Fruit fly (Drosophila melanogaster) whole organism, adult: ENCODE measurements around the gene CG3246.
A peak's percentile ranks its signal among the peaks of the same experiment; 100 is the strongest.

Experiments used
- CG11617 ChIP-seq: fragments of 200-800 bp; sonication (Bioruptor generic); optimal IDR thresholded peaks from 2 replicates; lab custom pipeline; 2017; ENCODE audit warnings: mild to moderate bottlenecking, missing biosample characterization, missing genetic modification reagents, missing genetic modification characterization
- CG12768 ChIP-seq: fragments of 200-800 bp; sonication (Bioruptor generic); optimal IDR thresholded peaks from 2 replicates; lab custom pipeline; 2017; ENCODE audit warnings: missing biosample characterization, missing genetic modification characterization, mild to moderate bottlenecking, moderate library complexity, missing genetic modification reagents
- CG14711 ChIP-seq: fragments of 200-800 bp; sonication (Bioruptor generic); optimal IDR thresholded peaks from 2 replicates; lab custom pipeline; 2018; ENCODE audit warnings: missing biosample characterization, mild to moderate bottlenecking, missing genetic modification characterization, moderate library complexity
- CG1620 ChIP-seq: fragments of 200-800 bp; sonication (Bioruptor generic); optimal IDR thresholded peaks from 2 replicates; lab custom pipeline; 2016; ENCODE audit warnings: missing biosample characterization, missing genetic modification characterization
- CG33017 ChIP-seq: fragments of 200-800 bp; sonication (Bioruptor generic); optimal IDR thresholded peaks from 2 replicates; lab custom pipeline; 2018; ENCODE audit warnings: missing biosample characterization, mild to moderate bottlenecking, missing genetic modification characterization, moderate library complexity
- CG5204 ChIP-seq: fragments of 200-800 bp; sonication (Bioruptor generic); optimal IDR thresholded peaks from 2 replicates; lab custom pipeline; 2016; ENCODE audit warnings: missing biosample characterization, missing genetic modification characterization
- CG7045 ChIP-seq: fragments of 200-800 bp; sonication (Bioruptor generic); optimal IDR thresholded peaks from 2 replicates; lab custom pipeline; 2017; ENCODE audit warnings: missing biosample characterization, mild to moderate bottlenecking, missing genetic modification characterization
- CG7101 ChIP-seq: fragments of 200-800 bp; sonication (Bioruptor generic); optimal IDR thresholded peaks from 2 replicates; lab custom pipeline; 2018; ENCODE audit warnings: missing biosample characterization, mild to moderate bottlenecking, missing genetic modification characterization, moderate library complexity
- Clk ChIP-seq: fragments of 200-800 bp; sonication (Bioruptor generic); optimal IDR thresholded peaks from 2 replicates; lab custom pipeline; 2017; ENCODE audit warnings: missing biosample characterization, missing genetic modification characterization
- Crg-1 ChIP-seq: fragments of 200-800 bp; sonication (Bioruptor generic); optimal IDR thresholded peaks from 2 replicates; lab custom pipeline; 2016; ENCODE audit warnings: missing biosample characterization, missing genetic modification characterization
- Hr96 ChIP-seq: fragments of 200-800 bp; sonication (Bioruptor generic); optimal IDR thresholded peaks from 2 replicates; lab custom pipeline; 2016; ENCODE audit warnings: missing biosample characterization, missing genetic modification characterization
- Mnt ChIP-seq: fragments of 200-800 bp; sonication (Bioruptor generic); optimal IDR thresholded peaks from 2 replicates; lab custom pipeline; 2016; ENCODE audit warnings: missing biosample characterization, mild to moderate bottlenecking, missing genetic modification characterization
- bab1 ChIP-seq: fragments of 200-800 bp; sonication (Bioruptor generic); optimal IDR thresholded peaks from 3 replicates; lab custom pipeline; 2019; ENCODE audit warnings: missing biosample characterization, mild to moderate bottlenecking, missing genetic modification characterization, moderate library complexity
- cic ChIP-seq: fragments of 200-800 bp; sonication (Bioruptor generic); optimal IDR thresholded peaks from 2 replicates; lab custom pipeline; 2017; ENCODE audit warnings: missing biosample characterization, mild to moderate bottlenecking, missing genetic modification characterization, moderate library complexity
- cnc ChIP-seq, 2 experiments: fragments of >200 bp; optimal IDR thresholded peaks; 2 replicates each; lab custom pipeline; 2017
- kay ChIP-seq: fragments of 200-800 bp; sonication (Bioruptor generic); peaks from one replicate; lab custom pipeline; 2016; ENCODE audit warnings: missing biosample characterization, missing genetic modification characterization, borderline replicate concordance
- ovo ChIP-seq: fragments of 200-800 bp; sonication (Bioruptor generic); optimal IDR thresholded peaks from 2 replicates; lab custom pipeline; 2016; ENCODE audit warnings: missing biosample characterization, missing genetic modification characterization
- pad ChIP-seq: fragments of 200-800 bp; sonication (Bioruptor generic); optimal IDR thresholded peaks from 3 replicates; lab custom pipeline; 2017; ENCODE audit warnings: missing biosample characterization, missing genetic modification characterization, mild to moderate bottlenecking, moderate library complexity, missing genetic modification reagents
- tj ChIP-seq: fragments of 200-800 bp; sonication (Bioruptor generic); optimal IDR thresholded peaks from 3 replicates; lab custom pipeline; 2017; ENCODE audit warnings: missing biosample characterization, mild to moderate bottlenecking, missing genetic modification characterization, moderate library complexity
- toe ChIP-seq: fragments of 200-800 bp; sonication (Bioruptor generic); optimal IDR thresholded peaks from 2 replicates; lab custom pipeline; 2016; ENCODE audit warnings: missing biosample characterization, missing genetic modification characterization

CG3246 gene

DNA sequence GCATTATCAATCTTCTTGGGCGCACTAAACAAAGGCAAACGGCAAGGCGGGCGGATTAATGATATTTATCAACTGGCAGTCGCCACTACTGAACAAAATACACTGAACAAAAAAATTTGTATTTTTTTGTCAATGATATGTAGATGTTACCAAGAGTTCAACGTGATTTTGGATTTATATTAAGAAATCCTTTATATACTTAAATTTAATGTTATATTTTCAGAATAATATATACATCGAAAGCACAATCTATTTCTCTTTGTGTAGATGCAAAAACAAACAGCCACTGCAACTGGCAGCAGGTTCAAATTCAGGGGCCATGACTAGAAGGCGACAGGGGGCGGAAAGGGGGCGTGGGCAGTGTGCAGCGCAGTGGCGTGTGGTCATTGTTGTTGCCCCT is 21.0 kb upstream of the CG3246 start:
- TF ChIP-seq Mnt (GFP tag; lab: Kevin White, UChicago): no peak
- TF ChIP-seq CG7045: peak; percentile 40

- no peak for TF ChIP-seq CG14711 (tag; lab: Kevin White, UChicago)
Measured at dm6 chr2L:3482037-3482436, 20.3 kb upstream of the CG3246 start.

dm6 chr2L:3480443-3480839 is 18.7 kb upstream of the CG3246 start:
- TF ChIP-seq cic (GFP tag; lab: Kevin White, UChicago) (no peak), CG14711 (tag; lab: Kevin White, UChicago) (no peak), tj (GFP tag; lab: Kevin White, UChicago) (peak; percentile 38), CG1620 (GFP tag; lab: Kevin White, UChicago) (no peak), cnc (optimal IDR thresholded peaks at IDR 0.05; lab: Kevin White, UChicago) (no peak), ovo (GFP tag; lab: Kevin White, UChicago) (no peak), CG12768 (GFP tag; lab: Kevin White, UChicago) (peak; percentile 10), Crg-1 (GFP tag; lab: Kevin White, UChicago) (no peak), Hr96 (GFP tag; lab: Kevin White, UChicago) (no peak), kay (GFP tag; lab: Kevin White, UChicago) (peak; percentile 31), CG7045 (no peak)

DNA sequence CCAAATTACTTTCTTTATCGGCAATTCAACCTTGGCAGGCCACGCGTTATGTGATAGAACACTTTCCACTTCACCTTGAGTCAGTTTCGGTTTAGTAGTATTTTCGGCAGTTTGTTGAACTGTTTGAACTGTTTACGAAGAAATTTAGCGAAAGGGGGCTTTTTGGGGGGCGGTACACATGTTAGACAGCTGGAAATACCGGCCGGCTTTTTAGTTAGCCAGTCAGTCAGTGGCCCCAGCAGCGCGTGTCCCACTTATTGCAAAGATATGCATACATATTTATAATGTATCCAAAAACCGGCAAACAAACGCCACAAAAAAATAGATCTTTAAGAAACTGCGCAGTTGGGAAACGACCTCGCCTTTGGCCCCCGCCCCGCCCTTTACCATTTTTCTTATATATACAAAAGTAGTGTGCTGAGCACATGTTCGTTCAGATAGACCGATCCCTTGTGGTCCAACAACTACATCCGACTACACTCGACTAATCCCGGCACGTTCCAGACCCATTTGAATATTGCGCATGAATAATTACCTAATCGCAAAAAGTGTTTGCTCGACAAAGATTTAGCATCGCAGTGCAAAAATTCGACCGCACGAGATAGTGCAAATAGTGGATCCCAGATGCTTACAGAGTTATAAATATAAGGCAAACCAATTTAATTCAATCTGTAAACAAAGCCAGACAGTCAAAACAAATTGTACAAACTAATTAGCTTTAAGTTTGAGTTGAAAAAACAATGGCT is 18.1 kb upstream of the CG3246 start:
- TF ChIP-seq Mnt (GFP tag; lab: Kevin White, UChicago): peak; percentile 82
- peak; percentile 8 for TF ChIP-seq Clk (GFP tag; lab: Kevin White, UChicago)
- TF ChIP-seq CG5204: no peak
- TF ChIP-seq bab1 (GFP tag; lab: Kevin White, UChicago): no peak
- TF ChIP-seq CG14711 (tag; lab: Kevin White, UChicago): no peak
- peak; percentile 94 for TF ChIP-seq tj (GFP tag; lab: Kevin White, UChicago)
- TF ChIP-seq CG7045: no peak

dm6 chr2L:3478034-3478880 is 16.5 kb upstream of the CG3246 start, which contains the start of gene Thor:
TSS of gene Thor (plus strand) at chr2L:3478434.
- peak; percentile 83 for TF ChIP-seq tj (GFP tag; lab: Kevin White, UChicago)
- TF ChIP-seq Clk (GFP tag; lab: Kevin White, UChicago): peak; percentile 79
- peak; percentile 82 for TF ChIP-seq Hr96 (GFP tag; lab: Kevin White, UChicago)
- TF ChIP-seq Mnt (GFP tag; lab: Kevin White, UChicago): peak; percentile 87
- peak; percentile 37 for TF ChIP-seq CG14711 (tag; lab: Kevin White, UChicago)
- peak; percentile 68 for TF ChIP-seq CG7101 (tag; lab: Kevin White, UChicago)
- TF ChIP-seq CG12768 (GFP tag; lab: Kevin White, UChicago): peak; percentile 87
- TF ChIP-seq toe (GFP tag; lab: Kevin White, UChicago): peak; percentile 57
- peak; percentile 65 for TF ChIP-seq CG1620 (GFP tag; lab: Kevin White, UChicago)
- TF ChIP-seq Crg-1 (GFP tag; lab: Kevin White, UChicago): peak; percentile 83
- TF ChIP-seq bab1 (GFP tag; lab: Kevin White, UChicago): peak; percentile 73
- TF ChIP-seq CG11617: peak; percentile 75
- TF ChIP-seq kay (GFP tag; lab: Kevin White, UChicago): peak; percentile 99
- peak; percentile 96 for TF ChIP-seq cic (GFP tag; lab: Kevin White, UChicago)
- peak; percentile 82 for TF ChIP-seq ovo (GFP tag; lab: Kevin White, UChicago)
- TF ChIP-seq CG7045: peak; percentile 81
- TF ChIP-seq CG5204: peak; percentile 59
- TF ChIP-seq cnc (optimal IDR thresholded peaks at IDR 0.05; lab: Kevin White, UChicago): peak in 1 of 2 experiments; percentile 55
- TF ChIP-seq pad (GFP tag; lab: Kevin White, UChicago): peak; percentile 87
- peak; percentile 84 for TF ChIP-seq CG33017 (tag; lab: Kevin White, UChicago)

dm6 chr2L:3477057-3477755 is 15.5 kb upstream of the CG3246 start:
- TF ChIP-seq ovo (GFP tag; lab: Kevin White, UChicago) (no peak), CG14711 (tag; lab: Kevin White, UChicago) (no peak), CG33017 (tag; lab: Kevin White, UChicago) (no peak), cic (GFP tag; lab: Kevin White, UChicago) (no peak), pad (GFP tag; lab: Kevin White, UChicago) (no peak), bab1 (GFP tag; lab: Kevin White, UChicago) (peak; percentile 7), Mnt (GFP tag; lab: Kevin White, UChicago) (no peak), Hr96 (GFP tag; lab: Kevin White, UChicago) (peak; percentile 28), kay (GFP tag; lab: Kevin White, UChicago) (no peak), cnc (optimal IDR thresholded peaks at IDR 0.05; lab: Kevin White, UChicago) (peak in 1 of 2 experiments; percentile 8), CG1620 (GFP tag; lab: Kevin White, UChicago) (no peak), CG5204 (peak; percentile 66), CG7101 (tag; lab: Kevin White, UChicago) (no peak), CG7045 (peak; percentile 52), CG11617 (peak; percentile 24)
